Worm (Caenorhabditis elegans) whole organism, L4/young adult: ENCODE measurements around the gene Y45F10B.59.

Experiments used
- W03F9.2 ChIP-seq: fragments of 150-350 bp; optimal IDR thresholded peaks from 2 replicates; lab custom pipeline; 2014; ENCODE audit warnings: missing biosample characterization, missing genetic modification characterization
- him-1 ChIP-seq: sonication (generic microtip); optimal IDR thresholded peaks from 2 replicates; lab custom pipeline; 2016; ENCODE audit warnings: missing genotype, missing genetic modification reagents, missing genetic modification characterization, missing compliant biosample characterization

DNA sequence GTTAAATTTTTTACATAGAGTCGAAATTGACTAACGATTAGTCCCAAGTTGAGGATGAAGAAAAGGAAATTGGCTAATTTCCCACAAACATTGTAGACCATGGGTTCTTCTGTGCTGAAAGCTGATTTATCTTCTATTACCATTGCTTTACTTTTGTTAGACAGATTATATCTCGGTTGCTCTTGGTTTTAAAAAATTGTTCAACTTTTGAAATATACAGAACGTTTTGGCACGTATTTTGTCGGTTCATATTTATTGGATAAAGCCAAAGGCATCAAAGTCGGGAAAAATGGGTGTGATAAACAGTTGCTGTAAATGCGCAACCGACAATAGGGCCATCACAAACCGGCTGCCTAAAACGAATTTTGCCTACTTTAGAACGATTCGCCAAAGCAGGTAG is 10.8 kb upstream of the Y45F10B.59 start, which contains the start of gene tsp-5:
- no peak for TF ChIP-seq W03F9.2 (tag; lab: Kevin White, UChicago)
- TF ChIP-seq him-1 (tag; lab: Kevin White, UChicago): no peak
